Fruit fly (Drosophila melanogaster) whole organism, embryonic: ENCODE measurements around the gene put.

ENCODE experiments used
- ATbp ChIP-seq: fragments of 200-800 bp; sonication (Bioruptor generic); optimal IDR thresholded peaks from 2 replicates; lab custom pipeline; 2017; ENCODE audit warnings: missing biosample characterization, mild to moderate bottlenecking, missing genetic modification characterization, missing genetic modification reagents
- Adf1 ChIP-seq: fragments of 200-800 bp; sonication (Bioruptor generic); IDR thresholded peaks from 2 replicates; pipeline ENCODE4 v1.3.6; 2022; ENCODE audit warnings: missing biosample characterization, missing genetic modification characterization
- Aef1 ChIP-seq: fragments of 200-800 bp; sonication (Bioruptor generic); IDR thresholded peaks from 3 replicates; pipeline ENCODE4 v1.3.6; 2022; ENCODE audit warnings: missing biosample characterization, missing genetic modification characterization
- Antp ChIP-seq: fragments of 200-800 bp; sonication (Bioruptor generic); optimal IDR thresholded peaks from 3 replicates; lab custom pipeline; 2016; ENCODE audit warnings: missing biosample characterization, missing genetic modification characterization
- Atf6 ChIP-seq: fragments of 200-800 bp; sonication (Bioruptor generic); IDR thresholded peaks from 2 replicates; pipeline ENCODE4 v1.3.6; 2022; ENCODE audit warnings: missing biosample characterization, missing genetic modification characterization
- CG1024 ChIP-seq: fragments of 200-800 bp; sonication (Bioruptor generic); IDR thresholded peaks from 2 replicates; pipeline ENCODE4 v1.3.6; 2022; ENCODE audit warnings: missing biosample characterization, missing genetic modification characterization
- CG12236 ChIP-seq: fragments of 200-800 bp; sonication (Bioruptor generic); optimal IDR thresholded peaks from 2 replicates; lab custom pipeline; 2016; ENCODE audit warnings: missing biosample characterization, missing genetic modification characterization
- CG13296 ChIP-seq: fragments of 200-800 bp; sonication (Bioruptor generic); optimal IDR thresholded peaks from 3 replicates; lab custom pipeline; 2018; ENCODE audit warnings: missing biosample characterization, mild to moderate bottlenecking, missing genetic modification characterization
- CG13894 ChIP-seq: fragments of 200-800 bp; sonication (Bioruptor generic); optimal IDR thresholded peaks from 3 replicates; lab custom pipeline; 2018; ENCODE audit warnings: missing biosample characterization, mild to moderate bottlenecking, missing genetic modification characterization, moderate library complexity
- CG14441 ChIP-seq: fragments of 200-800 bp; sonication (Bioruptor generic); IDR thresholded peaks from 2 replicates; pipeline ENCODE4 v1.3.6; 2022; ENCODE audit warnings: missing biosample characterization, missing genetic modification characterization
- CG15073 ChIP-seq: fragments of 200-800 bp; sonication (Bioruptor generic); optimal IDR thresholded peaks from 2 replicates; lab custom pipeline; 2016; ENCODE audit warnings: missing biosample characterization, missing genetic modification characterization
- CG17361 ChIP-seq: fragments of 200-800 bp; sonication (Bioruptor generic); IDR thresholded peaks from 3 replicates; pipeline ENCODE4 v1.3.6; 2022; ENCODE audit warnings: missing biosample characterization, missing genetic modification characterization
- CG2199 ChIP-seq: fragments of 200-800 bp; sonication (Bioruptor generic); IDR thresholded peaks from 3 replicates; pipeline ENCODE4 v1.3.6; 2022; ENCODE audit warnings: missing biosample characterization, missing genetic modification characterization
- CG2712 ChIP-seq: fragments of 200-800 bp; optimal IDR thresholded peaks from 3 replicates; lab custom pipeline; 2019; ENCODE audit warnings: missing biosample characterization, mild to moderate bottlenecking, missing genetic modification characterization, moderate library complexity
- CG30431 ChIP-seq: fragments of 200-800 bp; sonication (Bioruptor generic); optimal IDR thresholded peaks from 2 replicates; lab custom pipeline; 2017; ENCODE audit warnings: missing biosample characterization, missing genetic modification characterization
- CG42726 ChIP-seq: fragments of 200-800 bp; sonication (Bioruptor generic); IDR thresholded peaks from 2 replicates; pipeline ENCODE4 v1.3.6; 2022; ENCODE audit warnings: missing biosample characterization, missing genetic modification characterization; ENCODE audit not compliant: partially characterized antibody
- CG4328 ChIP-seq: fragments of 200-800 bp; sonication (Bioruptor generic); optimal IDR thresholded peaks from 3 replicates; lab custom pipeline; 2017; ENCODE audit warnings: missing biosample characterization, missing genetic modification reagents, missing genetic modification characterization
- CG4820 ChIP-seq: fragments of 200-800 bp; sonication (Bioruptor generic); optimal IDR thresholded peaks from 3 replicates; lab custom pipeline; 2016; ENCODE audit warnings: missing biosample characterization, missing genetic modification characterization
- CG5245 ChIP-seq: fragments of 200-800 bp; sonication (Bioruptor generic); optimal IDR thresholded peaks from 3 replicates; lab custom pipeline; 2016; ENCODE audit warnings: missing biosample characterization, missing genetic modification characterization
- CG6175 ChIP-seq: fragments of 200-800 bp; sonication (Bioruptor generic); IDR thresholded peaks from 3 replicates; pipeline ENCODE4 v1.3.6; 2022; ENCODE audit warnings: missing biosample characterization, missing genetic modification characterization
- CG7928 ChIP-seq: fragments of 200-800 bp; sonication (Bioruptor generic); optimal IDR thresholded peaks from 2 replicates; lab custom pipeline; 2017; ENCODE audit warnings: missing biosample characterization, mild to moderate bottlenecking, missing genetic modification characterization
- CG8281 ChIP-seq: fragments of 200-800 bp; sonication (Bioruptor generic); optimal IDR thresholded peaks from 2 replicates; lab custom pipeline; 2018; ENCODE audit warnings: missing biosample characterization, mild to moderate bottlenecking, missing genetic modification characterization, moderate library complexity
- CG9437 ChIP-seq: fragments of 200-800 bp; sonication (Bioruptor generic); optimal IDR thresholded peaks from 2 replicates; lab custom pipeline; 2018; ENCODE audit warnings: missing biosample characterization, mild to moderate bottlenecking, missing genetic modification characterization
- D19A ChIP-seq: fragments of 200-800 bp; optimal IDR thresholded peaks from 3 replicates; lab custom pipeline; 2019; ENCODE audit warnings: missing biosample characterization, mild to moderate bottlenecking, missing genetic modification characterization, moderate library complexity
- Elba2 ChIP-seq: fragments of 200-800 bp; sonication (Bioruptor generic); optimal IDR thresholded peaks from 3 replicates; lab custom pipeline; 2016; ENCODE audit warnings: missing biosample characterization, missing genetic modification characterization
- Fer1 ChIP-seq: fragments of 200-800 bp; sonication (Bioruptor generic); optimal IDR thresholded peaks from 2 replicates; lab custom pipeline; 2017; ENCODE audit warnings: missing biosample characterization, mild to moderate bottlenecking, missing genetic modification characterization
- H15 ChIP-seq: fragments of 200-800 bp; sonication (Bioruptor generic); IDR thresholded peaks from 3 replicates; pipeline ENCODE4 v1.3.6; 2022; ENCODE audit warnings: missing biosample characterization, missing genetic modification characterization
- Hr39 ChIP-seq: fragments of >200 bp; optimal IDR thresholded peaks from 2 replicates; lab custom pipeline; 2017
- Hr78 ChIP-seq, 2 experiments: fragments of 200-800 bp in 1 of 2; fragments of >200 bp in 1 of 2; sonication (Bioruptor generic) in 1 of 2; optimal IDR thresholded peaks; 2 replicates each; lab custom pipeline; 2017 to 2019; ENCODE audit warnings: missing biosample characterization in 2 of 2, missing genetic modification characterization in 2 of 2, mild to moderate bottlenecking in 1 of 2, moderate library complexity in 1 of 2
- MTF-1 ChIP-seq: fragments of 200-800 bp; sonication (Bioruptor generic); optimal IDR thresholded peaks from 2 replicates; lab custom pipeline; 2018; ENCODE audit warnings: missing biosample characterization, mild to moderate bottlenecking, missing genetic modification characterization, borderline replicate concordance
- Nf-YB ChIP-seq: fragments of 200-800 bp; sonication (Bioruptor generic); optimal IDR thresholded peaks from 3 replicates; lab custom pipeline; 2019; ENCODE audit warnings: missing biosample characterization, mild to moderate bottlenecking, missing genetic modification characterization, moderate library complexity
- bab2 ChIP-seq: fragments of 200-800 bp; sonication (Bioruptor generic); optimal IDR thresholded peaks from 2 replicates; lab custom pipeline; 2016; ENCODE audit warnings: missing biosample characterization, missing genetic modification characterization
- chif ChIP-seq, 2 experiments: fragments of 200-800 bp; sonication (Bioruptor generic); optimal IDR thresholded peaks; 3 replicates each; lab custom pipeline; 2016; ENCODE audit warnings: missing biosample characterization in 2 of 2, missing genetic modification characterization in 2 of 2
- corto ChIP-seq: fragments of 200-800 bp; sonication (Bioruptor generic); optimal IDR thresholded peaks from 2 replicates; lab custom pipeline; 2016; ENCODE audit warnings: missing biosample characterization, mild to moderate bottlenecking, missing genetic modification characterization, moderate library complexity
- disco-r ChIP-seq: fragments of 200-800 bp; sonication (Bioruptor generic); optimal IDR thresholded peaks from 2 replicates; lab custom pipeline; 2016; ENCODE audit warnings: missing biosample characterization, missing genetic modification characterization
- eyg ChIP-seq: fragments of 200-800 bp; sonication (Bioruptor generic); optimal IDR thresholded peaks from 3 replicates; lab custom pipeline; 2016; ENCODE audit warnings: missing biosample characterization, missing genetic modification characterization
- fd64A ChIP-seq: fragments of 200-800 bp; sonication (Bioruptor generic); optimal IDR thresholded peaks from 3 replicates; lab custom pipeline; 2018; ENCODE audit warnings: missing biosample characterization, mild to moderate bottlenecking, missing genetic modification characterization
- ftz-f1 ChIP-seq: fragments of 200-800 bp; sonication (Bioruptor generic); optimal IDR thresholded peaks from 2 replicates; lab custom pipeline; 2016; ENCODE audit warnings: missing biosample characterization, missing genetic modification characterization
- gcm2 ChIP-seq: fragments of 200-800 bp; sonication (Bioruptor generic); optimal IDR thresholded peaks from 2 replicates; lab custom pipeline; 2016; ENCODE audit warnings: missing biosample characterization, missing genetic modification characterization
- hb ChIP-seq: fragments of 200-800 bp; sonication (Bioruptor generic); IDR thresholded peaks from 3 replicates; pipeline ENCODE4 v1.3.6; 2022; ENCODE audit warnings: missing biosample characterization, missing genetic modification characterization; ENCODE audit not compliant: partially characterized antibody
- hkb ChIP-seq, 2 experiments: fragments of 200-800 bp in 1 of 2; fragments of >200 bp in 1 of 2; sonication (Bioruptor generic) in 1 of 2; IDR thresholded peaks in 1 of 2; optimal IDR thresholded peaks in 1 of 2; 2 replicates each; pipeline versions ENCODE4 v1.3.6 to Lab custom; 2017 to 2022; ENCODE audit warnings: missing biosample characterization in 1 of 2, missing genetic modification characterization in 1 of 2
- luna ChIP-seq: fragments of 200-800 bp; sonication (Bioruptor generic); optimal IDR thresholded peaks from 2 replicates; lab custom pipeline; 2016; ENCODE audit warnings: missing biosample characterization, missing genetic modification characterization
- mld ChIP-seq: fragments of 200-800 bp; sonication (Bioruptor generic); IDR thresholded peaks from 3 replicates; pipeline ENCODE4 v1.3.6; 2022; ENCODE audit warnings: missing biosample characterization, missing genetic modification characterization; ENCODE audit not compliant: partially characterized antibody
- pum ChIP-seq: fragments of 200-800 bp; sonication (Bioruptor generic); optimal IDR thresholded peaks from 2 replicates; lab custom pipeline; 2016; ENCODE audit warnings: missing biosample characterization, missing genetic modification characterization
- rib ChIP-seq: fragments of 200-800 bp; sonication (Bioruptor generic); IDR thresholded peaks from 2 replicates; pipeline ENCODE4 v1.3.6; 2022; ENCODE audit warnings: missing biosample characterization, missing genetic modification characterization
- row ChIP-seq: fragments of 200-800 bp; sonication (Bioruptor generic); IDR thresholded peaks from 3 replicates; pipeline ENCODE4 v1.3.6; 2022; ENCODE audit warnings: missing biosample characterization, missing genetic modification characterization
- sens ChIP-seq: fragments of 200-800 bp; sonication (Bioruptor generic); peaks from one replicate; lab custom pipeline; 2016; ENCODE audit warnings: missing biosample characterization, missing genetic modification characterization
- shn ChIP-seq: fragments of 200-800 bp; sonication (Bioruptor generic); optimal IDR thresholded peaks from 3 replicates; lab custom pipeline; 2016; ENCODE audit warnings: missing biosample characterization, missing genetic modification characterization
- sisA ChIP-seq: fragments of 200-800 bp; sonication (Bioruptor generic); IDR thresholded peaks from 2 replicates; pipeline ENCODE4 v1.3.6; 2022; ENCODE audit warnings: missing biosample characterization, missing genetic modification characterization
- slou ChIP-seq: fragments of 200-800 bp; sonication (Bioruptor generic); optimal IDR thresholded peaks from 3 replicates; lab custom pipeline; 2016; ENCODE audit warnings: missing biosample characterization, missing genetic modification characterization
- tgo ChIP-seq: fragments of 200-800 bp; sonication (Bioruptor generic); IDR thresholded peaks from 3 replicates; pipeline ENCODE4 v1.3.6; 2022; ENCODE audit warnings: missing biosample characterization, missing genetic modification characterization

Gene put

dm6 chr3R:14597935-14598424, 27.5 kb downstream of the put start (continued):
- TF ChIP-seq ATbp (GFP tag; lab: Kevin White, UChicago) (peak; percentile 38), CG14441 (no peak), row (peak; percentile 30; the same call in 2 of the 3 replicates), Adf1 (no peak), CG4820 (GFP tag; lab: Kevin White, UChicago) (peak; percentile 32), H15 (GFP tag; lab: Robert Waterston, UW) (0 out of 3 replicates have a peak, but pooled peaks have one; percentile 7), CG8281 (tag; lab: Kevin White, UChicago) (no peak), mld (GFP tag; lab: Robert Waterston, UW) (no peak), rib (no peak), CG12236 (GFP tag; lab: Kevin White, UChicago) (no peak), CG2712 (peak; percentile 64), Fer1 (GFP tag; lab: Kevin White, UChicago) (no peak), shn (no peak), slou (GFP tag; lab: Kevin White, UChicago) (no peak), pum (GFP tag; lab: Kevin White, UChicago) (no peak), Antp (GFP tag; lab: Kevin White, UChicago) (no peak), chif (GFP tag; optimal IDR thresholded peaks at IDR 0.05; lab: Kevin White, UChicago) (peak in 1 of 2 experiments; percentile 18), sisA (GFP tag; lab: Robert Waterston, UW) (no peak), gcm2 (GFP tag; lab: Kevin White, UChicago) (no peak), eyg (GFP tag; lab: Kevin White, UChicago) (no peak), CG1024 (GFP tag; lab: Robert Waterston, UW) (no peak), D19A (peak; percentile 45), ftz-f1 (GFP tag; lab: Kevin White, UChicago) (no peak), corto (no peak), CG6175 (no peak), CG7928 (GFP tag; lab: Kevin White, UChicago) (no peak), CG42726 (no peak), CG17361 (GFP tag; lab: Robert Waterston, UW) (peak; percentile 60), MTF-1 (GFP tag; lab: Kevin White, UChicago) (no peak), CG2199 (GFP tag; lab: Robert Waterston, UW) (peak; percentile 57; the same call in 1 of the 3 replicates), CG30431 (GFP tag; lab: Kevin White, UChicago) (peak; percentile 10), Hr78 (GFP tag; optimal IDR thresholded peaks at IDR 0.05; lab: Kevin White, UChicago) (peak in 1 of 2 experiments; percentile 1), hb (GFP tag; lab: Robert Waterston, UW) (no peak), CG15073 (GFP tag; lab: Kevin White, UChicago) (no peak), Atf6 (no peak), Elba2 (GFP tag; lab: Kevin White, UChicago) (no peak), Nf-YB (GFP tag; lab: Kevin White, UChicago) (no peak), sens (GFP tag; lab: Kevin White, UChicago) (peak; percentile 89), Aef1 (no peak), Hr39 (no peak), CG13296 (GFP tag; lab: Kevin White, UChicago) (no peak), CG4328 (no peak), luna (no peak), tgo (peak; percentile 19; the same call in 1 of the 3 replicates), bab2 (GFP tag; lab: Kevin White, UChicago) (no peak), CG5245 (GFP tag; lab: Kevin White, UChicago) (no peak), CG13894 (tag; lab: Kevin White, UChicago) (no peak), CG9437 (no peak), disco-r (GFP tag; lab: Kevin White, UChicago) (no peak), fd64A (GFP tag; lab: Kevin White, UChicago) (no peak), hkb (optimal IDR thresholded peaks at IDR 0.05; lab: Kevin White, UChicago) (no peak), hkb (GFP tag; IDR thresholded peaks at IDR 0.05; lab: Robert Waterston, UW) (0 out of 2 replicates have a peak, but pooled peaks have one; percentile 25)
